Worm (Caenorhabditis elegans): ENCODE results near the gene B0563.5.

The B0563.5 gene

ce11 chrX:9150269-9150744 lies 4.4 kb downstream of the B0563.5 start, which contains the start of gene tmbi-4:
Gene tmbi-4, plus strand, starts transcription at chrX:9150694.
- TF ChIP-seq rbr-2 (tag; optimal IDR thresholded peaks at IDR 0.05) (peak; percentile 30), fkh-10 (GFP tag; optimal IDR thresholded peaks at IDR 0.05) (peak; percentile 23), ceh-20 (GFP tag; IDR thresholded peaks at IDR 0.05) (peak; percentile 36; the same call in 1 of the 2 replicates), Y75B8A.6 (GFP tag; IDR thresholded peaks at IDR 0.05) (no peak), mxl-2 (GFP tag; conservative IDR thresholded peaks at IDR 0.05) (no peak), nhr-28 (tag; optimal IDR thresholded peaks at IDR 0.05) (peak; percentile 67), nhr-77 (tag; optimal IDR thresholded peaks at IDR 0.05) (peak; percentile 21), mes-2 (tag; optimal IDR thresholded peaks at IDR 0.05; ENCODE audit: poor library complexity, severe bottlenecking) (peak; percentile 76), ZK546.5 (tag; optimal IDR thresholded peaks at IDR 0.05) (no peak), T20F7.1 (GFP tag; optimal IDR thresholded peaks at IDR 0.05) (no peak), mxl-3 (GFP tag; optimal IDR thresholded peaks at IDR 0.05) (peak; percentile 33), lin-39 (tag; optimal IDR thresholded peaks at IDR 0.05) (no peak), dmd-6 (GFP tag; IDR thresholded peaks at IDR 0.05) (peak; percentile 47), ztf-7 (tag; optimal IDR thresholded peaks at IDR 0.05) (peak; percentile 12), sdz-12 (GFP tag; optimal IDR thresholded peaks at IDR 0.05) (no peak), hlh-30 (tag; optimal IDR thresholded peaks at IDR 0.05; ENCODE audit: insufficient read depth) (peak; percentile 87), vab-7 (GFP tag; IDR thresholded peaks at IDR 0.05) (no peak), cey-2 (tag; optimal IDR thresholded peaks at IDR 0.05; ENCODE audit: borderline replicate concordance, insufficient read depth) (no peak), lin-13 (GFP tag; optimal IDR thresholded peaks at IDR 0.05) (no peak), lir-3 (tag; optimal IDR thresholded peaks at IDR 0.05) (no peak), aha-1 (tag) (peak; percentile 51), daf-12 (tag; optimal IDR thresholded peaks at IDR 0.05) (no peak), Y5F2A.4 (GFP tag; optimal IDR thresholded peaks at IDR 0.05) (no peak), nhr-11 (tag; optimal IDR thresholded peaks at IDR 0.05) (peak; percentile 51), hlh-11 (tag; optimal IDR thresholded peaks at IDR 0.05) (peak; percentile 77), tag-97 (GFP tag; IDR thresholded peaks at IDR 0.05) (no peak), set-16 (GFP tag; IDR thresholded peaks at IDR 0.05) (no peak), zfp-2 (tag; optimal IDR thresholded peaks at IDR 0.05) (no peak), lin-38 (GFP tag; IDR thresholded peaks at IDR 0.05) (peak; percentile 79), zip-2 (tag; optimal IDR thresholded peaks at IDR 0.05) (no peak), unc-39 (tag; optimal IDR thresholded peaks at IDR 0.05) (no peak), hmg-1.1 (GFP tag; IDR thresholded peaks at IDR 0.05) (peak; percentile 44), nhr-237 (tag; optimal IDR thresholded peaks at IDR 0.05) (no peak), F44E2.7 (GFP tag; IDR thresholded peaks at IDR 0.05) (no peak), dpl-1 (GFP tag; optimal IDR thresholded peaks at IDR 0.05) (peak; percentile 24), hif-1 (tag; optimal IDR thresholded peaks at IDR 0.05) (peak in 1 of 2 experiments; percentile 50), snpc-1.2 (GFP tag; IDR thresholded peaks at IDR 0.05) (no peak), daf-16 (GFP tag; optimal IDR thresholded peaks at IDR 0.05) (no peak), daf-16 (tag; optimal IDR thresholded peaks at IDR 0.05) (peak; percentile 90), ZK337.2 (GFP tag; IDR thresholded peaks at IDR 0.05) (no peak), nhr-41 (GFP tag; IDR thresholded peaks at IDR 0.05) (no peak), dmd-9 (GFP tag; IDR thresholded peaks at IDR 0.05) (no peak), mdl-1 (tag; optimal IDR thresholded peaks at IDR 0.05) (peak in 1 of 2 experiments; percentile 47), ceh-44 (GFP tag; IDR thresholded peaks at IDR 0.05) (no peak), unc-62 (GFP tag; optimal IDR thresholded peaks at IDR 0.05 in 1 of 2) (peak in 1 of 2 experiments; percentile 87), unc-62 (tag; optimal IDR thresholded peaks at IDR 0.05) (no peak), aly-2 (tag; optimal IDR thresholded peaks at IDR 0.05) (no peak), skn-1 (tag; optimal IDR thresholded peaks at IDR 0.05) (no peak), ces-1 (GFP tag; optimal IDR thresholded peaks at IDR 0.05) (no peak), F10B5.3 (tag; optimal IDR thresholded peaks at IDR 0.05) (no peak), zfp-3 (GFP tag; conservative IDR thresholded peaks at IDR 0.05) (no peak), nhr-25 (tag; optimal IDR thresholded peaks at IDR 0.05; ENCODE audit: borderline replicate concordance, insufficient read depth) (no peak)

Data from whole organism, L4 larva.